Worm (Caenorhabditis elegans) whole organism, L1 larva: ENCODE measurements around the gene Y43F8B.17.
A peak's percentile ranks its signal among the peaks of the same experiment; 100 is the strongest.

Experiments used
- C04F5.9 ChIP-seq: sonication (generic microtip); optimal IDR thresholded peaks from 2 replicates; lab custom pipeline; 2016; ENCODE audit warnings: missing genetic modification characterization, missing compliant biosample characterization
- C16A3.4 ChIP-seq: fragments of 150-350 bp; optimal IDR thresholded peaks from 2 replicates; lab custom pipeline; 2014; ENCODE audit warnings: missing biosample characterization, missing genetic modification characterization
- C34B4.2 ChIP-seq: sonication (generic microtip); optimal IDR thresholded peaks from 2 replicates; lab custom pipeline; 2017; ENCODE audit warnings: mild to moderate bottlenecking, missing genetic modification characterization, missing compliant biosample characterization
- F16B12.6 ChIP-seq: fragments of 150-350 bp; optimal IDR thresholded peaks from 2 replicates; lab custom pipeline; 2014; ENCODE audit warnings: missing biosample characterization, missing genetic modification characterization
- Y116A8C.19 ChIP-seq: sonication (generic microtip); optimal IDR thresholded peaks from 2 replicates; lab custom pipeline; 2016; ENCODE audit warnings: missing compliant biosample characterization, missing genetic modification characterization, borderline replicate concordance
- aha-1 ChIP-seq: fragments of 150-350 bp; optimal IDR thresholded peaks from 2 replicates; lab custom pipeline; 2014; ENCODE audit warnings: missing biosample characterization, missing genetic modification characterization
- aly-2 ChIP-seq: fragments of 150-350 bp; optimal IDR thresholded peaks from 2 replicates; lab custom pipeline; 2014; ENCODE audit warnings: missing biosample characterization, missing genetic modification characterization
- ama-1 ChIP-seq: fragments of 150-350 bp; optimal IDR thresholded peaks from 2 replicates; lab custom pipeline; 2014
- blmp-1 ChIP-seq: fragments of 150-350 bp; optimal IDR thresholded peaks from 2 replicates; lab custom pipeline; 2014; ENCODE audit warnings: missing biosample characterization, missing genetic modification characterization
- ceh-8 ChIP-seq: fragments of 200-800 bp; sonication (Bioruptor generic); optimal IDR thresholded peaks from 2 replicates; lab custom pipeline; 2018; ENCODE audit warnings: mild to moderate bottlenecking, missing genetic modification characterization, moderate library complexity, missing compliant biosample characterization
- ceh-88 ChIP-seq: fragments of 200-800 bp; sonication (Bioruptor generic); IDR thresholded peaks from 2 replicates; pipeline ENCODE4 v1.3.6; 2022; ENCODE audit warnings: missing genetic modification characterization, missing compliant biosample characterization
- ceh-90 ChIP-seq: sonication (generic microtip); optimal IDR thresholded peaks from 2 replicates; lab custom pipeline; 2016; ENCODE audit warnings: missing genetic modification characterization, missing compliant biosample characterization
- ces-1 ChIP-seq: fragments of 150-350 bp; optimal IDR thresholded peaks from 2 replicates; lab custom pipeline; 2014; ENCODE audit warnings: missing biosample characterization, missing genetic modification reagents, missing genetic modification characterization
- dpl-1 ChIP-seq, 3 experiments: fragments of 150-350 bp in 2 of 3; sonication (generic microtip) in 1 of 3; optimal IDR thresholded peaks; 2 replicates each; lab custom pipeline; 2014 to 2017; ENCODE audit warnings: missing biosample characterization in 3 of 3, missing genetic modification characterization in 3 of 3, missing genetic modification reagents in 3 of 3
- dsc-1 ChIP-seq: sonication (generic microtip); optimal IDR thresholded peaks from 2 replicates; lab custom pipeline; 2016; ENCODE audit warnings: mild to moderate bottlenecking, missing genetic modification characterization, missing compliant biosample characterization
- efl-3 ChIP-seq: fragments of 200-800 bp; sonication (Bioruptor generic); optimal IDR thresholded peaks from 2 replicates; lab custom pipeline; 2018; ENCODE audit warnings: mild to moderate bottlenecking, missing genetic modification characterization, missing compliant biosample characterization
- egl-13 ChIP-seq: sonication (generic microtip); optimal IDR thresholded peaks from 2 replicates; lab custom pipeline; 2016; ENCODE audit warnings: missing genotype, missing genetic modification reagents, missing genetic modification characterization, missing compliant biosample characterization
- egl-27 ChIP-seq, 2 experiments: fragments of 150-350 bp in 1 of 2; sonication (generic microtip); optimal IDR thresholded peaks; 3 replicates each; lab custom pipeline; 2017 to 2018; ENCODE audit warnings: missing biosample characterization in 2 of 2, missing genetic modification characterization in 2 of 2, missing genetic modification reagents in 2 of 2
- ets-5 ChIP-seq: fragments of 200-800 bp; sonication (Bioruptor generic); IDR thresholded peaks from 2 replicates; pipeline ENCODE4 v1.3.6; 2022; ENCODE audit warnings: missing genetic modification characterization, missing compliant biosample characterization
- fkh-4 ChIP-seq: sonication (generic microtip); optimal IDR thresholded peaks from 2 replicates; lab custom pipeline; 2016; ENCODE audit warnings: missing compliant biosample characterization, missing genetic modification characterization, borderline replicate concordance
- fos-1 ChIP-seq: fragments of 150-350 bp; optimal IDR thresholded peaks from 2 replicates; lab custom pipeline; 2014; ENCODE audit warnings: missing biosample characterization, missing genetic modification characterization
- grh-1 ChIP-seq: fragments of 200-800 bp; sonication (Bioruptor generic); IDR thresholded peaks from 2 replicates; pipeline ENCODE4 v1.3.6; 2022; ENCODE audit warnings: missing genetic modification reagents, missing genetic modification characterization, missing compliant biosample characterization
- hlh-17 ChIP-seq: fragments of 200-800 bp; sonication (Bioruptor generic); optimal IDR thresholded peaks from 2 replicates; lab custom pipeline; 2018; ENCODE audit warnings: missing genetic modification characterization, mild to moderate bottlenecking, missing compliant biosample characterization, moderate library complexity, borderline replicate concordance
- irx-1 ChIP-seq: sonication (generic microtip); optimal IDR thresholded peaks from 2 replicates; lab custom pipeline; 2016; ENCODE audit warnings: missing genetic modification characterization, missing compliant biosample characterization
- isw-1 ChIP-seq: fragments of 200-800 bp; sonication (Bioruptor generic); IDR thresholded peaks from 2 replicates; pipeline ENCODE4 v1.3.6; 2022; ENCODE audit warnings: missing genetic modification characterization, missing compliant biosample characterization
- jun-1 ChIP-seq: fragments of 150-350 bp; optimal IDR thresholded peaks from 2 replicates; lab custom pipeline; 2014; ENCODE audit warnings: missing biosample characterization, missing genetic modification reagents, missing genetic modification characterization
- lin-13 ChIP-seq: fragments of 150-350 bp; optimal IDR thresholded peaks from 2 replicates; lab custom pipeline; 2014; ENCODE audit warnings: missing biosample characterization, missing genetic modification reagents, missing genetic modification characterization
- lin-14 ChIP-seq: fragments of 200-800 bp; sonication (Bioruptor generic); optimal IDR thresholded peaks from 2 replicates; lab custom pipeline; 2018; ENCODE audit warnings: mild to moderate bottlenecking, missing genetic modification characterization, moderate library complexity, missing compliant biosample characterization
- mab-9 ChIP-seq: fragments of 200-800 bp; sonication (Bioruptor generic); IDR thresholded peaks from 2 replicates; pipeline ENCODE4 v1.3.6; 2022; ENCODE audit warnings: missing genetic modification reagents, missing genetic modification characterization, missing compliant biosample characterization
- mep-1 ChIP-seq: fragments of 150-350 bp; optimal IDR thresholded peaks from 2 replicates; lab custom pipeline; 2014; ENCODE audit warnings: missing biosample characterization, missing genetic modification characterization
- nhr-12 ChIP-seq: sonication (generic microtip); optimal IDR thresholded peaks from 2 replicates; lab custom pipeline; 2017; ENCODE audit warnings: missing biosample characterization, missing genetic modification characterization
- nhr-19 ChIP-seq: fragments of 200-800 bp; sonication (Bioruptor generic); conservative IDR thresholded peaks from 2 replicates; pipeline ENCODE4 v1.3.6; 2022; ENCODE audit warnings: missing genetic modification characterization, missing compliant biosample characterization
- nhr-20 ChIP-seq: sonication (generic microtip); optimal IDR thresholded peaks from 2 replicates; lab custom pipeline; 2016; ENCODE audit warnings: mild to moderate bottlenecking, missing genetic modification characterization, missing compliant biosample characterization
- nhr-28 ChIP-seq: fragments of 150-350 bp; optimal IDR thresholded peaks from 2 replicates; lab custom pipeline; 2014; ENCODE audit warnings: missing biosample characterization, missing genetic modification characterization
- nhr-47 ChIP-seq: sonication (generic microtip); optimal IDR thresholded peaks from 2 replicates; lab custom pipeline; 2016; ENCODE audit warnings: mild to moderate bottlenecking, missing genetic modification characterization, moderate library complexity, missing compliant biosample characterization
- nhr-71 ChIP-seq: sonication (generic microtip); optimal IDR thresholded peaks from 2 replicates; lab custom pipeline; 2016; ENCODE audit warnings: mild to moderate bottlenecking, missing genetic modification characterization, moderate library complexity, missing compliant biosample characterization
- nhr-85 ChIP-seq: sonication (generic microtip); peaks from one replicate; lab custom pipeline; 2016; ENCODE audit warnings: missing genetic modification characterization, inconsistent platforms, missing compliant biosample characterization
- nhr-90 ChIP-seq: sonication (generic microtip); optimal IDR thresholded peaks from 2 replicates; lab custom pipeline; 2016; ENCODE audit warnings: mild to moderate bottlenecking, missing genetic modification characterization, missing compliant biosample characterization; ENCODE audit not compliant: poor library complexity
- pag-3 ChIP-seq: sonication (generic microtip); optimal IDR thresholded peaks from 2 replicates; lab custom pipeline; 2017; ENCODE audit warnings: missing genetic modification characterization, mild to moderate bottlenecking, missing compliant biosample characterization, antibody characterized with exemption, borderline replicate concordance; ENCODE audit not compliant: insufficient read depth
- pax-3 ChIP-seq: fragments of 200-800 bp; sonication (Bioruptor generic); optimal IDR thresholded peaks from 2 replicates; lab custom pipeline; 2018; ENCODE audit warnings: mild to moderate bottlenecking, missing genetic modification characterization, moderate library complexity, missing compliant biosample characterization
- rnt-1 ChIP-seq: sonication (generic microtip); optimal IDR thresholded peaks from 2 replicates; lab custom pipeline; 2016; ENCODE audit warnings: mild to moderate bottlenecking, missing genetic modification characterization, moderate library complexity, missing compliant biosample characterization
- sup-37 ChIP-seq: fragments of 200-800 bp; sonication (Bioruptor generic); optimal IDR thresholded peaks from 2 replicates; lab custom pipeline; 2018; ENCODE audit warnings: mild to moderate bottlenecking, missing genetic modification characterization, missing compliant biosample characterization
- tbx-2 ChIP-seq: sonication (generic microtip); optimal IDR thresholded peaks from 2 replicates; lab custom pipeline; 2016; ENCODE audit warnings: missing genetic modification characterization, missing compliant biosample characterization
- tlp-1 ChIP-seq: fragments of 150-350 bp; optimal IDR thresholded peaks from 2 replicates; lab custom pipeline; 2014; ENCODE audit warnings: missing biosample characterization, missing genetic modification characterization
- unc-130 ChIP-seq: fragments of 150-350 bp; optimal IDR thresholded peaks from 2 replicates; lab custom pipeline; 2017; ENCODE audit warnings: missing biosample characterization, missing genetic modification characterization, inconsistent platforms
- unc-30 ChIP-seq: sonication (generic microtip); optimal IDR thresholded peaks from 2 replicates; lab custom pipeline; 2017; ENCODE audit warnings: missing biosample characterization, missing genetic modification characterization
- unc-62 ChIP-seq: fragments of 150-350 bp; optimal IDR thresholded peaks from 2 replicates; lab custom pipeline; 2014; ENCODE audit warnings: missing biosample characterization, missing genetic modification reagents, missing genetic modification characterization
- unc-86 ChIP-seq: sonication (generic microtip); optimal IDR thresholded peaks from 2 replicates; lab custom pipeline; 2016; ENCODE audit warnings: missing genetic modification characterization, missing compliant biosample characterization
- xbp-1 ChIP-seq: sonication (generic microtip); optimal IDR thresholded peaks from 2 replicates; lab custom pipeline; 2016; ENCODE audit warnings: missing genetic modification characterization, missing compliant biosample characterization
- zip-4 ChIP-seq: fragments of 200-800 bp; sonication (Bioruptor generic); optimal IDR thresholded peaks from 2 replicates; lab custom pipeline; 2018; ENCODE audit warnings: mild to moderate bottlenecking, missing genetic modification characterization, moderate library complexity, missing compliant biosample characterization
- ztf-4 ChIP-seq: fragments of 150-350 bp; optimal IDR thresholded peaks from 2 replicates; lab custom pipeline; 2014; ENCODE audit warnings: missing biosample characterization, missing genetic modification characterization

The Y43F8B.17 gene

DNA sequence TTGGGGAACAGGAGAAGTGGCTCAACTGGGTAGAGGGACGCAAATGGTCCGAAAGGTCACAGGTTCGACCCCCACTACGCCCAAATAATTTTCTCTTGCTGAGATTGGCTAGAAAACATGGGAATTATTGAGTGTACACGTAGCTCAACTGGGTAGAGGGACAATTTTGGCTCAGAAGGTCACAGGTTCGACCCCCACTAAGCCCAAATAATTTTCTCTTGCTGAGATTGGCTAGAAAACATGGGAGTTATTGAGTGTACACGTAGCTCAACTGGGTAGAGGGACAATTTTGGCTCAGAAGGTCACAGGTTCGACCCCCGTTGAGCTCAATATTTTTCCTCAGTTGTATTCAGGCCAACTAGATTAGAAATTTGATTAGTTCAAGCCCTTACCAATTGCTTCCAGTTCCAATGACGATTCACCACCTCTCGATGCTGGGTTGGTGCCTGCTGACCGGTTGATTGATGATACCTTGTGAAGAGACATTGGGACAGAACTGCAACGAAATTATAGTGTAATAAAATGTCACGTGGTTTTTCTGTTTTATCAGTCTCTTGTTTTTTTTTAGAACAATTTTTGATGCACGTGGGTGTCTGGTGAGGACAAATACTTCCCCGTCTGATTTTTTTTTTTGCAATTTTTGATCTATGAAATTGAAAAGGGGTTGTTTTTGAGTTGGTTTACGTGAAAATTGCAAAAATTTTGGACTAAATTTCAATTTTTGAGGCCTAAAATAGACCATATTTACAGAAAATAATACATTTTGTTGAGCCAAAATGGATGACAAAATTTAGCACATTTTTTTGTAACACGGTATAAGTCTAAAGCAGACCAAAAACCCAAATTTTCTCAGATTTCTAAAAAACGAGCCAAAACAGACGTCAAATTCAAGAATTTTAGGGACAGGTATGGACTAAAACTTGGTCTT lies 37.1 kb downstream of the Y43F8B.17 start:
- no peak for TF ChIP-seq C16A3.4 (tag; lab: Kevin White, UChicago)
- peak in 1 of 3 experiments; percentile 35 for TF ChIP-seq dpl-1 (GFP tag; optimal IDR thresholded peaks at IDR 0.05; lab: Kevin White, UChicago)
- no peak for TF ChIP-seq egl-27 (tag; optimal IDR thresholded peaks at IDR 0.05; lab: Kevin White, UChicago)
- TF ChIP-seq dsc-1 = no peak
- TF ChIP-seq nhr-47 (tag; lab: Kevin White, UChicago) = peak; percentile 46
- peak; percentile 18 for TF ChIP-seq jun-1
- TF ChIP-seq nhr-71 (tag; lab: Kevin White, UChicago) = peak; percentile 83
- TF ChIP-seq lin-13 (GFP tag; lab: Kevin White, UChicago) = peak; percentile 33
- TF ChIP-seq nhr-19 = peak; percentile 84
- TF ChIP-seq mep-1 (tag; lab: Kevin White, UChicago) = peak; percentile 68
- no peak for TF ChIP-seq nhr-12 (tag; lab: Kevin White, UChicago)
- TF ChIP-seq ets-5 (GFP tag; lab: Robert Waterston, UW) = no peak
- TF ChIP-seq mab-9 = no peak
- no peak for TF ChIP-seq ceh-90
- TF ChIP-seq hlh-17 = no peak
- TF ChIP-seq unc-86 (tag; lab: Kevin White, UChicago) = no peak
- TF ChIP-seq unc-62 = no peak
- no peak for TF ChIP-seq fos-1 (tag; lab: Kevin White, UChicago)
- TF ChIP-seq nhr-20 (tag; lab: Kevin White, UChicago) = peak; percentile 80
- no peak for TF ChIP-seq unc-130
- no peak for TF ChIP-seq ceh-8 (GFP tag; lab: Kevin White, UChicago)
- TF ChIP-seq pax-3 (tag; lab: Kevin White, UChicago) = no peak
- no peak for TF ChIP-seq ceh-88 (GFP tag; lab: Robert Waterston, UW)
- no peak for TF ChIP-seq tlp-1 (tag; lab: Kevin White, UChicago)
- TF ChIP-seq tbx-2 (tag; lab: Kevin White, UChicago) = peak; percentile 49
- TF ChIP-seq irx-1 = peak; percentile 2
- TF ChIP-seq lin-14 = peak; percentile 81
- peak; percentile 24 for TF ChIP-seq xbp-1 (tag; lab: Kevin White, UChicago)
- TF ChIP-seq ztf-4 (tag; lab: Kevin White, UChicago) = no peak
- no peak for TF ChIP-seq blmp-1 (tag; lab: Kevin White, UChicago)
- TF ChIP-seq aha-1 = no peak
- no peak for TF ChIP-seq F16B12.6 (tag; lab: Kevin White, UChicago)
- TF ChIP-seq aly-2 (tag; lab: Kevin White, UChicago) = no peak
- no peak for TF ChIP-seq isw-1 (GFP tag; lab: Robert Waterston, UW)
- TF ChIP-seq ama-1 = no peak
- TF ChIP-seq C34B4.2 (tag; lab: Kevin White, UChicago) = no peak
- no peak for TF ChIP-seq Y116A8C.19
- TF ChIP-seq efl-3 (GFP tag; lab: Kevin White, UChicago) = no peak
- TF ChIP-seq fkh-4 (tag; lab: Kevin White, UChicago) = no peak
- TF ChIP-seq nhr-85 (tag; lab: Kevin White, UChicago) = peak; percentile 92
- TF ChIP-seq nhr-90 = peak; percentile 54
- no peak for TF ChIP-seq zip-4
- peak; percentile 26 for TF ChIP-seq pag-3
- TF ChIP-seq sup-37 (GFP tag; lab: Kevin White, UChicago) = no peak
- TF ChIP-seq ces-1 (GFP tag; lab: Kevin White, UChicago) = no peak
- no peak for TF ChIP-seq grh-1 (GFP tag; lab: Robert Waterston, UW)
- TF ChIP-seq nhr-28 (tag; lab: Kevin White, UChicago) = no peak
- TF ChIP-seq unc-30 = no peak
- TF ChIP-seq C04F5.9 (tag; lab: Kevin White, UChicago) = no peak
- no peak for TF ChIP-seq egl-13
- TF ChIP-seq rnt-1 (tag; lab: Kevin White, UChicago) = peak; percentile 54
